Fruit fly (Drosophila melanogaster) whole organism, embryonic: ENCODE measurements around the gene cmet.
A peak's percentile ranks its signal among the peaks of the same experiment; 100 is the strongest.

Experiments used
- Adf1 ChIP-seq: fragments of 200-800 bp; sonication (Bioruptor generic); IDR thresholded peaks from 2 replicates; pipeline ENCODE4 v1.3.6; 2022; ENCODE audit warnings: missing biosample characterization, missing genetic modification characterization
- Antp ChIP-seq: fragments of 200-800 bp; sonication (Bioruptor generic); optimal IDR thresholded peaks from 3 replicates; lab custom pipeline; 2016; ENCODE audit warnings: missing biosample characterization, missing genetic modification characterization
- Bgb ChIP-seq: fragments of 200-800 bp; sonication (Bioruptor generic); IDR thresholded peaks from 2 replicates; pipeline ENCODE4 v1.3.6; 2022; ENCODE audit warnings: missing biosample characterization, missing genetic modification characterization; ENCODE audit not compliant: partially characterized antibody
- CG10209 ChIP-seq: fragments of 200-800 bp; sonication (Bioruptor generic); optimal IDR thresholded peaks from 3 replicates; lab custom pipeline; 2017; ENCODE audit warnings: missing biosample characterization, mild to moderate bottlenecking, missing genetic modification characterization, missing genetic modification reagents
- CG10979 ChIP-seq: fragments of 200-800 bp; sonication (Bioruptor generic); optimal IDR thresholded peaks from 2 replicates; lab custom pipeline; 2018; ENCODE audit warnings: missing biosample characterization, mild to moderate bottlenecking, missing genetic modification characterization, moderate library complexity
- CG11398 ChIP-seq: fragments of 200-800 bp; sonication (Bioruptor generic); optimal IDR thresholded peaks from 2 replicates; lab custom pipeline; 2016; ENCODE audit warnings: missing biosample characterization, missing genetic modification characterization
- CG11504 ChIP-seq: fragments of 200-800 bp; sonication (Bioruptor generic); optimal IDR thresholded peaks from 3 replicates; lab custom pipeline; 2019; ENCODE audit warnings: missing biosample characterization, mild to moderate bottlenecking, missing genetic modification characterization, moderate library complexity
- CG12071 ChIP-seq: fragments of 200-800 bp; sonication (Bioruptor generic); optimal IDR thresholded peaks from 3 replicates; lab custom pipeline; 2018; ENCODE audit warnings: missing biosample characterization, mild to moderate bottlenecking, missing genetic modification characterization
- CG16863 ChIP-seq: fragments of 200-800 bp; sonication (Bioruptor generic); optimal IDR thresholded peaks from 3 replicates; lab custom pipeline; 2016; ENCODE audit warnings: missing biosample characterization, missing genetic modification characterization
- CG17385 ChIP-seq: fragments of 200-800 bp; sonication (Bioruptor generic); optimal IDR thresholded peaks from 3 replicates; lab custom pipeline; 2018; ENCODE audit warnings: missing biosample characterization, mild to moderate bottlenecking, missing genetic modification characterization
- CG31388 ChIP-seq: fragments of 200-800 bp; sonication (Bioruptor generic); optimal IDR thresholded peaks from 2 replicates; lab custom pipeline; 2016; ENCODE audit warnings: missing biosample characterization, missing genetic modification characterization
- CG31441 ChIP-seq: fragments of 200-800 bp; sonication (Bioruptor generic); IDR thresholded peaks from 2 replicates; pipeline ENCODE4 v1.3.6; 2022; ENCODE audit warnings: missing biosample characterization, missing genetic modification characterization
- CG33213 ChIP-seq: fragments of 200-800 bp; sonication (Bioruptor generic); optimal IDR thresholded peaks from 3 replicates; lab custom pipeline; 2016; ENCODE audit warnings: missing biosample characterization, missing genetic modification characterization
- CG34224 ChIP-seq: fragments of 200-800 bp; sonication (Bioruptor generic); IDR thresholded peaks from 3 replicates; pipeline ENCODE4 v1.3.6; 2022; ENCODE audit warnings: missing biosample characterization, missing genetic modification characterization; ENCODE audit not compliant: partially characterized antibody
- CG4707 ChIP-seq: fragments of 200-800 bp; sonication (Bioruptor generic); optimal IDR thresholded peaks from 2 replicates; lab custom pipeline; 2018; ENCODE audit warnings: missing biosample characterization, mild to moderate bottlenecking, missing genetic modification characterization, moderate library complexity
- CG6272 ChIP-seq: fragments of 200-800 bp; sonication (Bioruptor generic); IDR thresholded peaks from 2 replicates; pipeline ENCODE4 v1.3.6; 2022; ENCODE audit warnings: missing biosample characterization, missing genetic modification characterization
- CG7357 ChIP-seq: fragments of 200-800 bp; sonication (Bioruptor generic); IDR thresholded peaks from 3 replicates; pipeline ENCODE4 v1.3.6; 2022; ENCODE audit warnings: missing biosample characterization, missing genetic modification characterization
- CG7556 ChIP-seq: fragments of 200-800 bp; sonication (Bioruptor generic); optimal IDR thresholded peaks from 2 replicates; lab custom pipeline; 2017; ENCODE audit warnings: missing biosample characterization, mild to moderate bottlenecking, missing genetic modification characterization
- CG7963 ChIP-seq: fragments of 200-800 bp; sonication (Bioruptor generic); IDR thresholded peaks from 3 replicates; pipeline ENCODE4 v1.3.6; 2022; ENCODE audit warnings: missing biosample characterization, missing genetic modification characterization; ENCODE audit not compliant: partially characterized antibody
- CG9437 ChIP-seq: fragments of 200-800 bp; sonication (Bioruptor generic); optimal IDR thresholded peaks from 2 replicates; lab custom pipeline; 2018; ENCODE audit warnings: missing biosample characterization, mild to moderate bottlenecking, missing genetic modification characterization
- CoRest ChIP-seq: fragments of 200-800 bp; sonication (Bioruptor generic); optimal IDR thresholded peaks from 3 replicates; lab custom pipeline; 2018; ENCODE audit warnings: missing biosample characterization, mild to moderate bottlenecking, missing genetic modification characterization, moderate library complexity
- D ChIP-seq, 2 experiments: fragments of 200-800 bp in 1 of 2; fragments of >200 bp in 1 of 2; sonication (Bioruptor generic) in 1 of 2; optimal IDR thresholded peaks; 2 replicates in 1 of 2; 3 replicates in 1 of 2; lab custom pipeline; 2017; ENCODE audit warnings: mild to moderate bottlenecking in 1 of 2, missing biosample characterization in 1 of 2, missing genetic modification characterization in 1 of 2, missing genetic modification reagents in 1 of 2
- HmgZ ChIP-seq: fragments of 200-800 bp; sonication (Bioruptor generic); optimal IDR thresholded peaks from 2 replicates; lab custom pipeline; 2018; ENCODE audit warnings: missing biosample characterization, mild to moderate bottlenecking, missing genetic modification characterization
- MTF-1 ChIP-seq: fragments of 200-800 bp; sonication (Bioruptor generic); optimal IDR thresholded peaks from 2 replicates; lab custom pipeline; 2018; ENCODE audit warnings: missing biosample characterization, mild to moderate bottlenecking, missing genetic modification characterization, borderline replicate concordance
- Mad ChIP-seq: fragments of 200-800 bp; sonication (Bioruptor generic); optimal IDR thresholded peaks from 2 replicates; lab custom pipeline; 2016; ENCODE audit warnings: missing biosample characterization, missing genetic modification characterization
- Meics ChIP-seq: fragments of 200-800 bp; sonication (Bioruptor generic); optimal IDR thresholded peaks from 2 replicates; lab custom pipeline; 2017; ENCODE audit warnings: missing biosample characterization, mild to moderate bottlenecking, missing genetic modification characterization
- NK7.1 ChIP-seq: fragments of 200-800 bp; sonication (Bioruptor generic); optimal IDR thresholded peaks from 3 replicates; lab custom pipeline; 2016; ENCODE audit warnings: missing biosample characterization, missing genetic modification characterization
- Rfx ChIP-seq: fragments of 200-800 bp; sonication (Bioruptor generic); IDR thresholded peaks from 2 replicates; pipeline ENCODE4 v1.3.6; 2022; ENCODE audit warnings: missing biosample characterization, missing genetic modification characterization
- Spps ChIP-seq: fragments of 200-800 bp; sonication (Bioruptor generic); optimal IDR thresholded peaks from 2 replicates; lab custom pipeline; 2018; ENCODE audit warnings: missing biosample characterization, mild to moderate bottlenecking, missing genetic modification characterization
- Xrp1 ChIP-seq: fragments of 200-800 bp; sonication (Bioruptor generic); IDR thresholded peaks from 2 replicates; pipeline ENCODE4 v1.3.6; 2022; ENCODE audit warnings: missing biosample characterization, missing genetic modification characterization
- YL-1 ChIP-seq: fragments of 200-800 bp; sonication (Bioruptor generic); optimal IDR thresholded peaks from 3 replicates; lab custom pipeline; 2017; ENCODE audit warnings: missing biosample characterization, mild to moderate bottlenecking, missing genetic modification characterization
- amos ChIP-seq: fragments of 200-800 bp; sonication (Bioruptor generic); IDR thresholded peaks from 2 replicates; pipeline ENCODE4 v1.3.6; 2022; ENCODE audit warnings: missing biosample characterization, missing genetic modification characterization; ENCODE audit not compliant: partially characterized antibody
- aop ChIP-seq: fragments of 200-800 bp; sonication (Bioruptor generic); IDR thresholded peaks from 2 replicates; pipeline ENCODE4 v1.3.6; 2022; ENCODE audit warnings: missing biosample characterization, missing genetic modification characterization
- bsh ChIP-seq, 2 experiments: fragments of 200-800 bp; sonication (Bioruptor generic); optimal IDR thresholded peaks; 2 replicates each; lab custom pipeline; 2017 to 2018; ENCODE audit warnings: mild to moderate bottlenecking in 2 of 2, missing biosample characterization in 2 of 2, missing genetic modification characterization in 2 of 2, moderate library complexity in 1 of 2
- ci ChIP-seq: fragments of 200-800 bp; sonication (Bioruptor generic); IDR thresholded peaks from 3 replicates; pipeline ENCODE4 v1.3.6; 2022; ENCODE audit warnings: missing biosample characterization, missing genetic modification characterization
- dimm ChIP-seq: fragments of 200-800 bp; sonication (Bioruptor generic); IDR thresholded peaks from 2 replicates; pipeline ENCODE4 v1.3.6; 2022; ENCODE audit warnings: missing biosample characterization, missing genetic modification characterization
- ems ChIP-seq: fragments of 200-800 bp; sonication (Bioruptor generic); optimal IDR thresholded peaks from 3 replicates; lab custom pipeline; 2016; ENCODE audit warnings: missing biosample characterization, missing genetic modification characterization
- en ChIP-seq: fragments of 200-800 bp; sonication (Bioruptor generic); optimal IDR thresholded peaks from 2 replicates; lab custom pipeline; 2016; ENCODE audit warnings: missing biosample characterization, missing genetic modification characterization
- jing ChIP-seq: fragments of 200-800 bp; sonication (Bioruptor generic); optimal IDR thresholded peaks from 2 replicates; lab custom pipeline; 2018; ENCODE audit warnings: missing biosample characterization, mild to moderate bottlenecking, missing genetic modification characterization
- lbe ChIP-seq: fragments of 200-800 bp; sonication (Bioruptor generic); optimal IDR thresholded peaks from 2 replicates; lab custom pipeline; 2016; ENCODE audit warnings: missing biosample characterization, mild to moderate bottlenecking, missing genetic modification characterization
- maf-S ChIP-seq: fragments of 200-800 bp; sonication (Bioruptor generic); optimal IDR thresholded peaks from 2 replicates; lab custom pipeline; 2016; ENCODE audit warnings: missing biosample characterization, missing genetic modification characterization
- pnt ChIP-seq: fragments of 200-800 bp; sonication (Bioruptor generic); optimal IDR thresholded peaks from 3 replicates; lab custom pipeline; 2016; ENCODE audit warnings: missing biosample characterization, missing genetic modification characterization
- pros ChIP-seq: fragments of 200-800 bp; sonication (Bioruptor generic); optimal IDR thresholded peaks from 3 replicates; lab custom pipeline; 2019; ENCODE audit warnings: missing biosample characterization, mild to moderate bottlenecking, missing genetic modification characterization, moderate library complexity
- schlank ChIP-seq: fragments of 200-800 bp; sonication (Bioruptor generic); optimal IDR thresholded peaks from 2 replicates; lab custom pipeline; 2018; ENCODE audit warnings: missing biosample characterization, mild to moderate bottlenecking, missing genetic modification characterization
- scrt ChIP-seq: fragments of 200-800 bp; sonication (Bioruptor generic); optimal IDR thresholded peaks from 2 replicates; lab custom pipeline; 2018; ENCODE audit warnings: missing biosample characterization, mild to moderate bottlenecking, missing genetic modification characterization, moderate library complexity
- sd ChIP-seq: fragments of 200-800 bp; sonication (Bioruptor generic); optimal IDR thresholded peaks from 3 replicates; lab custom pipeline; 2018; ENCODE audit warnings: missing biosample characterization, mild to moderate bottlenecking, missing genetic modification characterization, moderate library complexity
- sens ChIP-seq: fragments of 200-800 bp; sonication (Bioruptor generic); peaks from one replicate; lab custom pipeline; 2016; ENCODE audit warnings: missing biosample characterization, missing genetic modification characterization
- sr ChIP-seq: fragments of 200-800 bp; sonication (Bioruptor generic); IDR thresholded peaks from 3 replicates; pipeline ENCODE4 v1.3.6; 2022; ENCODE audit warnings: missing biosample characterization, missing genetic modification characterization
- tup ChIP-seq: fragments of 200-800 bp; sonication (Bioruptor generic); optimal IDR thresholded peaks from 2 replicates; lab custom pipeline; 2016; ENCODE audit warnings: missing biosample characterization, mild to moderate bottlenecking, missing genetic modification characterization, moderate library complexity
- unc-4 ChIP-seq: fragments of 200-800 bp; sonication (Bioruptor generic); IDR thresholded peaks from 2 replicates; pipeline ENCODE4 v1.3.6; 2022; ENCODE audit warnings: missing biosample characterization, missing genetic modification characterization; ENCODE audit not compliant: partially characterized antibody
- zf30C ChIP-seq: fragments of 200-800 bp; sonication (Bioruptor generic); optimal IDR thresholded peaks from 3 replicates; lab custom pipeline; 2018; ENCODE audit warnings: missing biosample characterization, mild to moderate bottlenecking, missing genetic modification characterization

The cmet gene

DNA sequence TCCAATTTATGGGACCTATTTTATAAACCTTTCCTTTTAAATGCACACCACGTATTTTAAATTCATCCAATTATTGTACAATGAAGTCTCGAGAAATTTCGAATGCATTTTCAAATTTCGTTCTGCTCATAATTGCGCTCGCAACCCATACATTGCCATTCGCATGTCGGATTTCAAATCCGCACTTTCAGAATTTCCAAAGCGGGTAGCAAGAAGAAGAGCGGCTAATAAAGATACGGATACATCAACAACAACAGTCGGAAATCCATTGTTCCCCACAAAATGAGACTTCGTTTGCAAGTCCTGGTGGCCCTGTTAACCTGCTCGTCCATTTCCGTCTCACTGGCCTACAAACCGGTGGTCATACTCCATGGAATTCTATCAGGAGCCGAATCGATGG is 11.3 kb upstream of the cmet start, which contains the start of gene Ppt2 (continued):
- no peak for TF ChIP-seq tup (GFP tag; lab: Kevin White, UChicago)
- no peak for TF ChIP-seq Mad (GFP tag; lab: Kevin White, UChicago)
- TF ChIP-seq Antp (GFP tag; lab: Kevin White, UChicago), result no peak
- no peak for TF ChIP-seq aop (GFP tag; lab: Robert Waterston, UW)
- TF ChIP-seq sens (GFP tag; lab: Kevin White, UChicago), result peak; percentile 57
- peak; percentile 99 for TF ChIP-seq CG17385 (GFP tag; lab: Kevin White, UChicago)
- TF ChIP-seq bsh (GFP tag; optimal IDR thresholded peaks at IDR 0.05; lab: Kevin White, UChicago), result no peak
- no peak for TF ChIP-seq CG7357 (GFP tag; lab: Robert Waterston, UW)
- TF ChIP-seq Rfx (GFP tag; lab: Robert Waterston, UW), result no peak
- TF ChIP-seq Xrp1 (GFP tag; lab: Robert Waterston, UW), result no peak
- TF ChIP-seq CG7963 (GFP tag; lab: Robert Waterston, UW), result no peak
- TF ChIP-seq CG33213 (GFP tag; lab: Kevin White, UChicago), result no peak
- no peak for TF ChIP-seq schlank (tag; lab: Kevin White, UChicago)
- TF ChIP-seq CG9437, result no peak
- no peak; the same call in 2 of the 3 replicates for TF ChIP-seq CG34224 (GFP tag; lab: Robert Waterston, UW)
- TF ChIP-seq ci (GFP tag; lab: Robert Waterston, UW), result no peak
- TF ChIP-seq CG12071 (GFP tag; lab: Kevin White, UChicago), result no peak
- no peak for TF ChIP-seq pros (GFP tag; lab: Kevin White, UChicago)
- no peak for TF ChIP-seq ems (GFP tag; lab: Kevin White, UChicago)
- no peak for TF ChIP-seq CG4707 (GFP tag; lab: Kevin White, UChicago)
- no peak for TF ChIP-seq CG16863 (GFP tag; lab: Kevin White, UChicago)
- TF ChIP-seq Adf1 (GFP tag; lab: Robert Waterston, UW), result no peak
- TF ChIP-seq NK7.1 (GFP tag; lab: Kevin White, UChicago), result no peak
- TF ChIP-seq zf30C, result no peak
- TF ChIP-seq YL-1, result peak; percentile 82
- TF ChIP-seq dimm, result no peak
- TF ChIP-seq Meics (GFP tag; lab: Kevin White, UChicago), result no peak
- TF ChIP-seq Bgb, result no peak
- TF ChIP-seq Spps (tag; lab: Kevin White, UChicago), result no peak
- no peak for TF ChIP-seq CG7556 (GFP tag; lab: Kevin White, UChicago)
- TF ChIP-seq HmgZ (tag; lab: Kevin White, UChicago), result peak; percentile 83
- no peak for TF ChIP-seq CG6272 (GFP tag; lab: Robert Waterston, UW)
- no peak for TF ChIP-seq CG11504 (tag; lab: Kevin White, UChicago)
- no peak for TF ChIP-seq sd
- TF ChIP-seq maf-S, result no peak
- TF ChIP-seq en (GFP tag; lab: Kevin White, UChicago), result no peak
- TF ChIP-seq, all 482 proteins: peak for 52

DNA sequence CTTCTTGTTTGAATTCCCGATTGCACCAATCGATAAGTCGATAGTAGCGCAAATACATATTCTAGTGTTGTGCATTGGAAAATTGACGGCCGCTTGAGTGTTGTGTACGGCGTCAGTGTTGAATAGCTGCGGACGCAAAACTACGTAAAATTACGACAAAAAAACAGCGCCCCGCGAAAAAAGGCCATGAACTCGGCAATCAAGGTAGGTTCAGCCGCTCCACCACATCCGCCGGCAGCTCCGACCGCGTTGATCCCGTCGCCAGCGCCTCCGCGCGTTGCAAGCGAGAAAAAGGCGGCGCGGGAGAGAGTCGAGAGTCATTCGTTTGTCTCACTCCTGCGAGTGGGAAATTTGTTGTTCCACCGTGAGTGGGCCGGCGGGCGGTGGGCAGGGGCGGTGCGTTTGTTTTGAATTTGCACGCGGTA is 9.1 kb upstream of the cmet start, which contains the start of gene CG33695:
CG33695 (plus strand) TSS at position 95 of the 425 bp plus-strand sequence.
- peak; percentile 59 for TF ChIP-seq CG11398 (GFP tag; lab: Kevin White, UChicago)
- TF ChIP-seq CG10209 (GFP tag; lab: Kevin White, UChicago), result peak; percentile 62
- peak; percentile 44 for TF ChIP-seq CoRest (tag; lab: Kevin White, UChicago)
- TF ChIP-seq MTF-1, result no peak
- no peak for TF ChIP-seq D (optimal IDR thresholded peaks at IDR 0.05; lab: Kevin White, UChicago)
- TF ChIP-seq D (GFP tag; optimal IDR thresholded peaks at IDR 0.05; lab: Kevin White, UChicago), result no peak
- no peak for TF ChIP-seq CG31441
- TF ChIP-seq CG31388 (GFP tag; lab: Kevin White, UChicago), result no peak
- TF ChIP-seq unc-4 (GFP tag; lab: Robert Waterston, UW), result peak; percentile 59
- TF ChIP-seq sr (GFP tag; lab: Robert Waterston, UW), result no peak
- TF ChIP-seq sd, result no peak
- TF ChIP-seq pnt (GFP tag; lab: Kevin White, UChicago), result peak; percentile 49
- peak; percentile 28 for TF ChIP-seq CG10979 (tag; lab: Kevin White, UChicago)
- TF ChIP-seq jing, result no peak
- peak; percentile 67 for TF ChIP-seq amos
- peak; percentile 74 for TF ChIP-seq lbe (GFP tag; lab: Kevin White, UChicago)
- no peak for TF ChIP-seq scrt (GFP tag; lab: Kevin White, UChicago)
